Fruit fly (Drosophila melanogaster): Measurements from ENCODE around the gene Tpc1.

Gene Tpc1

dm6 chr3R:10849515-10849973 is 32.4 kb downstream of the Tpc1 start, which contains the start of gene CG42394 (continued):
- TF ChIP-seq otp (GFP tag; IDR thresholded peaks at IDR 0.05) (peak; percentile 93), ab (GFP tag; optimal IDR thresholded peaks at IDR 0.05) (no peak), Hr51 (GFP tag; optimal IDR thresholded peaks at IDR 0.05) (peak; percentile 77 to 96), zen (tag; optimal IDR thresholded peaks at IDR 0.05) (peak; percentile 97), CG6854 (GFP tag; optimal IDR thresholded peaks at IDR 0.05) (peak; percentile 97), CG31224 (GFP tag; IDR thresholded peaks at IDR 0.05) (peak; percentile 88), Mad (GFP tag; optimal IDR thresholded peaks at IDR 0.05) (peak; percentile 75), lov (optimal IDR thresholded peaks at IDR 0.05) (no peak), lov (GFP tag; IDR thresholded peaks at IDR 0.05) (peak; percentile 90), unpg (GFP tag; optimal IDR thresholded peaks at IDR 0.05) (peak; percentile 95), h (optimal IDR thresholded peaks at IDR 0.05) (no peak), nerfin-1 (tag; optimal IDR thresholded peaks at IDR 0.05) (peak; percentile 92), Bteb2 (GFP tag; optimal IDR thresholded peaks at IDR 0.05) (peak; percentile 81), Gsc (GFP tag; IDR thresholded peaks at IDR 0.05) (peak; percentile 21; the same call in 1 of the 2 replicates), ham (GFP tag; IDR thresholded peaks at IDR 0.05) (no peak), pfk (GFP tag; optimal IDR thresholded peaks at IDR 0.05) (peak; percentile 30), CG16779 (GFP tag; IDR thresholded peaks at IDR 0.05) (peak; percentile 83), Dp (GFP tag; optimal IDR thresholded peaks at IDR 0.05) (peak; percentile 5), CG30431 (GFP tag; optimal IDR thresholded peaks at IDR 0.05) (peak; percentile 90), tgo (GFP tag; IDR thresholded peaks at IDR 0.05) (peak; percentile 93), CG13424 (tag; optimal IDR thresholded peaks at IDR 0.05) (peak; percentile 95), CG11723 (GFP tag; optimal IDR thresholded peaks at IDR 0.05) (peak; percentile 90), zf30C (GFP tag; optimal IDR thresholded peaks at IDR 0.05) (peak; percentile 2), B-H1 (GFP tag; IDR thresholded peaks at IDR 0.05) (peak; percentile 90), CG5245 (GFP tag; optimal IDR thresholded peaks at IDR 0.05) (peak; percentile 86), CG18011 (GFP tag; optimal IDR thresholded peaks at IDR 0.05) (no peak), sima (GFP tag; optimal IDR thresholded peaks at IDR 0.05) (no peak), CG9817 (tag; optimal IDR thresholded peaks at IDR 0.05) (peak; percentile 83), croc (GFP tag; conservative IDR thresholded peaks at IDR 0.05) (peak; percentile 92), CG10267 (tag; optimal IDR thresholded peaks at IDR 0.05) (peak; percentile 94), H2.0 (GFP tag; IDR thresholded peaks at IDR 0.05) (peak; percentile 93), Sox100B (GFP tag; optimal IDR thresholded peaks at IDR 0.05) (peak; percentile 97), Hmx (GFP tag; optimal IDR thresholded peaks at IDR 0.05) (no peak), Xrp1 (GFP tag; IDR thresholded peaks at IDR 0.05) (peak; percentile 98), Ets97D (GFP tag; optimal IDR thresholded peaks at IDR 0.05) (peak; percentile 40), Elba2 (GFP tag; optimal IDR thresholded peaks at IDR 0.05) (peak; percentile 46), ac (GFP tag; optimal IDR thresholded peaks at IDR 0.05) (peak; percentile 90), Lpt (GFP tag; optimal IDR thresholded peaks at IDR 0.05) (no peak), sisA (GFP tag; IDR thresholded peaks at IDR 0.05) (peak; percentile 89), Sry-δ (GFP tag; optimal IDR thresholded peaks at IDR 0.05) (peak; percentile 19), cas (GFP tag; IDR thresholded peaks at IDR 0.05) (peak; percentile 90), bbx (GFP tag; IDR thresholded peaks at IDR 0.05; ENCODE audit: partially characterized antibody) (0 out of 2 replicates have a peak, but pooled peaks have one; percentile 37), CG14667 (GFP tag; IDR thresholded peaks at IDR 0.05) (peak; percentile 84), Abd-B (GFP tag; optimal IDR thresholded peaks at IDR 0.05) (peak; percentile 88), D19B (GFP tag; optimal IDR thresholded peaks at IDR 0.05) (peak; percentile 91), Bdp1 (GFP tag; optimal IDR thresholded peaks at IDR 0.05) (peak; percentile 64), E2f2 (GFP tag; IDR thresholded peaks at IDR 0.05) (peak; percentile 79), Ssrp (tag; optimal IDR thresholded peaks at IDR 0.05) (peak; percentile 96), CG4360 (GFP tag; IDR thresholded peaks at IDR 0.05) (peak; percentile 72), tap (tag; optimal IDR thresholded peaks at IDR 0.05) (peak; percentile 90), Vsx1 (GFP tag; optimal IDR thresholded peaks at IDR 0.05) (peak; percentile 94), wor (GFP tag; IDR thresholded peaks at IDR 0.05) (peak; percentile 89)
